Fruit fly (Drosophila melanogaster) whole organism: ENCODE results near the gene CG34030.

ENCODE experiments used
- CG8478 ChIP-seq: fragments of >200 bp; optimal IDR thresholded peaks from 2 replicates; lab custom pipeline; 2018; ENCODE audit warnings: inconsistent platforms
- EcR ChIP-seq, 2 experiments: fragments of >200 bp; optimal IDR thresholded peaks; 2 replicates each; lab custom pipeline; 2017; ENCODE audit warnings: missing biosample characterization in 2 of 2, missing genetic modification characterization in 2 of 2, missing genetic modification reagents in 2 of 2
- pan ChIP-seq: fragments of >200 bp; optimal IDR thresholded peaks from 2 replicates; lab custom pipeline; 2017
- psq ChIP-seq: fragments of >200 bp; optimal IDR thresholded peaks from 2 replicates; lab custom pipeline; 2017
- usp ChIP-seq: fragments of >200 bp; optimal IDR thresholded peaks from 2 replicates; lab custom pipeline; 2017; ENCODE audit warnings: missing biosample characterization, missing genetic modification characterization, mixed read lengths

- TF ChIP-seq CG8478 (lab: Kevin White, UChicago): no peak
- no peak for TF ChIP-seq EcR (GFP tag; optimal IDR thresholded peaks at IDR 0.05; lab: Kevin White, UChicago)
- no peak for TF ChIP-seq psq (lab: Kevin White, UChicago)
- no peak for TF ChIP-seq usp
- no peak for TF ChIP-seq pan (lab: Kevin White, UChicago)
Measured at dm6 chr3L:7087347-7087746, 12.3 kb upstream of the CG34030 start.
